Fruit fly (Drosophila melanogaster) whole organism, prepupa: ENCODE results near the gene Cyp4d21.

ENCODE experiments used
- Blimp-1 ChIP-seq: fragments of 200-800 bp; sonication (Bioruptor generic); optimal IDR thresholded peaks from 3 replicates; lab custom pipeline; 2017; ENCODE audit warnings: missing biosample characterization, missing genetic modification characterization, mild to moderate bottlenecking, moderate library complexity, missing genetic modification reagents
- CG10631 ChIP-seq: fragments of 200-800 bp; sonication (Bioruptor generic); optimal IDR thresholded peaks from 2 replicates; lab custom pipeline; 2016; ENCODE audit warnings: missing biosample characterization, missing genetic modification characterization
- CG11762 ChIP-seq: fragments of 200-800 bp; sonication (Bioruptor generic); optimal IDR thresholded peaks from 3 replicates; lab custom pipeline; 2016; ENCODE audit warnings: missing biosample characterization, missing genetic modification characterization; ENCODE audit not compliant: insufficient read depth
- CG11902 ChIP-seq: fragments of 200-800 bp; sonication (Bioruptor generic); optimal IDR thresholded peaks from 3 replicates; lab custom pipeline; 2016; ENCODE audit warnings: missing biosample characterization, missing genetic modification characterization
- CG1621 ChIP-seq: fragments of 200-800 bp; sonication (Bioruptor generic); optimal IDR thresholded peaks from 3 replicates; lab custom pipeline; 2018; ENCODE audit warnings: missing biosample characterization, mild to moderate bottlenecking, missing genetic modification characterization
- CG16779 ChIP-seq: fragments of 200-800 bp; sonication (Bioruptor generic); optimal IDR thresholded peaks from 3 replicates; lab custom pipeline; 2017; ENCODE audit warnings: missing biosample characterization, mild to moderate bottlenecking, missing genetic modification characterization
- CG3032 ChIP-seq: fragments of 200-800 bp; optimal IDR thresholded peaks from 2 replicates; lab custom pipeline; 2019; ENCODE audit warnings: missing biosample characterization, mild to moderate bottlenecking, missing genetic modification characterization, moderate library complexity
- CG32006 ChIP-seq: fragments of 200-800 bp; sonication (Bioruptor generic); optimal IDR thresholded peaks from 3 replicates; lab custom pipeline; 2017; ENCODE audit warnings: missing biosample characterization, mild to moderate bottlenecking, missing genetic modification characterization
- CG3919 ChIP-seq: fragments of 200-800 bp; sonication (Bioruptor generic); optimal IDR thresholded peaks from 3 replicates; lab custom pipeline; 2016; ENCODE audit warnings: missing biosample characterization, missing genetic modification characterization
- CG4318 ChIP-seq: fragments of 200-800 bp; sonication (Bioruptor generic); optimal IDR thresholded peaks from 3 replicates; lab custom pipeline; 2017; ENCODE audit warnings: missing biosample characterization, mild to moderate bottlenecking, missing genetic modification characterization
- CG6276 ChIP-seq: fragments of 200-800 bp; sonication (Bioruptor generic); optimal IDR thresholded peaks from 2 replicates; lab custom pipeline; 2017; ENCODE audit warnings: missing biosample characterization, mild to moderate bottlenecking, missing genetic modification characterization
- CG6792 ChIP-seq: fragments of 200-800 bp; sonication (Bioruptor generic); optimal IDR thresholded peaks from 3 replicates; lab custom pipeline; 2016; ENCODE audit warnings: missing biosample characterization, missing genetic modification characterization
- CG6808 ChIP-seq: fragments of 200-800 bp; sonication (Bioruptor generic); optimal IDR thresholded peaks from 3 replicates; lab custom pipeline; 2017; ENCODE audit warnings: missing biosample characterization, missing genetic modification characterization, mild to moderate bottlenecking, moderate library complexity, missing genetic modification reagents
- CG6854 ChIP-seq: fragments of 200-800 bp; sonication (Bioruptor generic); optimal IDR thresholded peaks from 2 replicates; lab custom pipeline; 2017; ENCODE audit warnings: missing biosample characterization, mild to moderate bottlenecking, missing genetic modification characterization
- CG8119 ChIP-seq: fragments of 200-800 bp; sonication (Bioruptor generic); IDR thresholded peaks from 3 replicates; pipeline ENCODE4 v1.3.6; 2022; ENCODE audit warnings: missing biosample characterization, missing genetic modification characterization
- CG8319 ChIP-seq: fragments of 200-800 bp; sonication (Bioruptor generic); optimal IDR thresholded peaks from 3 replicates; lab custom pipeline; 2016; ENCODE audit warnings: missing biosample characterization, missing genetic modification characterization
- CG8632 ChIP-seq: fragments of 200-800 bp; sonication (Bioruptor generic); optimal IDR thresholded peaks from 3 replicates; lab custom pipeline; 2016; ENCODE audit warnings: missing biosample characterization, missing genetic modification characterization
- CG9139 ChIP-seq: fragments of 200-800 bp; sonication (Bioruptor generic); optimal IDR thresholded peaks from 3 replicates; lab custom pipeline; 2017; ENCODE audit warnings: missing biosample characterization, mild to moderate bottlenecking, missing genetic modification characterization
- Eip78C ChIP-seq: fragments of 200-800 bp; sonication (Bioruptor generic); peaks from one replicate; lab custom pipeline; 2016; ENCODE audit warnings: missing biosample characterization, missing genetic modification characterization
- Eip93F ChIP-seq: fragments of 200-800 bp; sonication (Bioruptor generic); optimal IDR thresholded peaks from 2 replicates; lab custom pipeline; 2016; ENCODE audit warnings: missing biosample characterization, mild to moderate bottlenecking, missing genetic modification characterization
- Ets96B ChIP-seq: fragments of 200-800 bp; optimal IDR thresholded peaks from 2 replicates; lab custom pipeline; 2019; ENCODE audit warnings: missing biosample characterization, mild to moderate bottlenecking, missing genetic modification characterization, moderate library complexity
- Gug ChIP-seq: fragments of 200-800 bp; sonication (Bioruptor generic); IDR thresholded peaks from 2 replicates; pipeline ENCODE4 v1.3.6; 2022; ENCODE audit warnings: missing biosample characterization, missing genetic modification characterization
- Hr38 ChIP-seq: sonication (Bioruptor generic); optimal IDR thresholded peaks from 2 replicates; lab custom pipeline; 2016; ENCODE audit warnings: missing biosample characterization, missing genetic modification characterization
- Hr39 ChIP-seq: fragments of 200-800 bp; sonication (Bioruptor generic); optimal IDR thresholded peaks from 2 replicates; lab custom pipeline; 2016; ENCODE audit warnings: missing biosample characterization, missing genetic modification characterization
- Hr4 ChIP-seq: fragments of 200-800 bp; sonication (Bioruptor generic); optimal IDR thresholded peaks from 3 replicates; lab custom pipeline; 2016; ENCODE audit warnings: missing biosample characterization, missing genetic modification characterization
- Lpt ChIP-seq: fragments of 200-800 bp; sonication (Bioruptor generic); optimal IDR thresholded peaks from 3 replicates; lab custom pipeline; 2016; ENCODE audit warnings: missing biosample characterization, missing genetic modification characterization
- Met ChIP-seq: fragments of 200-800 bp; sonication (Bioruptor generic); optimal IDR thresholded peaks from 3 replicates; lab custom pipeline; 2016; ENCODE audit warnings: missing biosample characterization, missing genetic modification characterization
- OdsH ChIP-seq: fragments of 200-800 bp; sonication (Bioruptor generic); optimal IDR thresholded peaks from 3 replicates; lab custom pipeline; 2016; ENCODE audit warnings: missing biosample characterization, missing genetic modification characterization
- Sox102F ChIP-seq: fragments of 200-800 bp; sonication (Bioruptor generic); optimal IDR thresholded peaks from 2 replicates; lab custom pipeline; 2016; ENCODE audit warnings: missing biosample characterization, mild to moderate bottlenecking, missing genetic modification characterization
- Sox14 ChIP-seq: fragments of 200-800 bp; sonication (Bioruptor generic); optimal IDR thresholded peaks from 3 replicates; lab custom pipeline; 2016; ENCODE audit warnings: missing biosample characterization, missing genetic modification characterization
- Sox15 ChIP-seq: fragments of 200-800 bp; sonication (Bioruptor generic); optimal IDR thresholded peaks from 3 replicates; lab custom pipeline; 2016; ENCODE audit warnings: missing biosample characterization, missing genetic modification characterization
- acj6 ChIP-seq: fragments of 200-800 bp; sonication (Bioruptor generic); optimal IDR thresholded peaks from 3 replicates; lab custom pipeline; 2016; ENCODE audit warnings: missing biosample characterization, missing genetic modification characterization
- cyc ChIP-seq: fragments of 200-800 bp; sonication (Bioruptor generic); optimal IDR thresholded peaks from 3 replicates; lab custom pipeline; 2016; ENCODE audit warnings: missing biosample characterization, missing genetic modification characterization
- dac ChIP-seq: fragments of 200-800 bp; sonication (Bioruptor generic); optimal IDR thresholded peaks from 2 replicates; lab custom pipeline; 2017; ENCODE audit warnings: missing biosample characterization, mild to moderate bottlenecking, missing genetic modification characterization
- dsx ChIP-seq: fragments of 200-800 bp; optimal IDR thresholded peaks from 3 replicates; lab custom pipeline; 2019; ENCODE audit warnings: missing biosample characterization, mild to moderate bottlenecking, missing genetic modification characterization, moderate library complexity; ENCODE audit not compliant: poor library complexity, severe bottlenecking
- eg ChIP-seq: fragments of 200-800 bp; sonication (Bioruptor generic); IDR thresholded peaks from 3 replicates; pipeline ENCODE4 v1.3.6; 2022; ENCODE audit warnings: missing biosample characterization, missing genetic modification characterization
- fd59A ChIP-seq: fragments of 200-800 bp; sonication (Bioruptor generic); optimal IDR thresholded peaks from 2 replicates; lab custom pipeline; 2017; ENCODE audit warnings: missing biosample characterization, mild to moderate bottlenecking, missing genetic modification characterization, missing genetic modification reagents
- fd85E ChIP-seq: fragments of 200-800 bp; sonication (Bioruptor generic); optimal IDR thresholded peaks from 3 replicates; lab custom pipeline; 2016; ENCODE audit warnings: missing biosample characterization, missing genetic modification characterization
- fkh ChIP-seq: fragments of 200-800 bp; sonication (Bioruptor generic); optimal IDR thresholded peaks from 3 replicates; lab custom pipeline; 2017; ENCODE audit warnings: missing biosample characterization, mild to moderate bottlenecking, missing genetic modification characterization, moderate library complexity
- lz ChIP-seq: fragments of 200-800 bp; sonication (Bioruptor generic); optimal IDR thresholded peaks from 3 replicates; lab custom pipeline; 2016; ENCODE audit warnings: missing biosample characterization, missing genetic modification characterization
- net ChIP-seq: fragments of 200-800 bp; sonication (Bioruptor generic); optimal IDR thresholded peaks from 3 replicates; lab custom pipeline; 2016; ENCODE audit warnings: missing biosample characterization, missing genetic modification characterization
- pdm3 ChIP-seq: fragments of 200-800 bp; sonication (Bioruptor generic); optimal IDR thresholded peaks from 3 replicates; lab custom pipeline; 2016; ENCODE audit warnings: missing biosample characterization, missing genetic modification characterization
- salr ChIP-seq, 2 experiments: fragments of 200-800 bp; sonication (Bioruptor generic); optimal IDR thresholded peaks; 3 replicates each; lab custom pipeline; 2016 to 2018; ENCODE audit warnings: missing biosample characterization in 2 of 2, missing genetic modification characterization in 2 of 2, mild to moderate bottlenecking in 1 of 2
- spab ChIP-seq: fragments of 200-800 bp; sonication (Bioruptor generic); optimal IDR thresholded peaks from 2 replicates; lab custom pipeline; 2017; ENCODE audit warnings: missing biosample characterization, mild to moderate bottlenecking, missing genetic modification characterization, missing genetic modification reagents
- ss ChIP-seq, 2 experiments: fragments of 200-800 bp; sonication (Bioruptor generic); optimal IDR thresholded peaks; 2 replicates in 1 of 2; 3 replicates in 1 of 2; lab custom pipeline; 2017 to 2018; ENCODE audit warnings: mild to moderate bottlenecking in 2 of 2, missing biosample characterization in 2 of 2, missing genetic modification characterization in 2 of 2, moderate library complexity in 1 of 2
- svp ChIP-seq: fragments of 200-800 bp; sonication (Bioruptor generic); peaks from one replicate; lab custom pipeline; 2016; ENCODE audit warnings: missing biosample characterization, missing genetic modification characterization
- topi ChIP-seq: fragments of 200-800 bp; sonication (Bioruptor generic); optimal IDR thresholded peaks from 3 replicates; lab custom pipeline; 2016; ENCODE audit warnings: missing biosample characterization, missing genetic modification characterization
- vri ChIP-seq: fragments of 200-800 bp; sonication (Bioruptor generic); optimal IDR thresholded peaks from 3 replicates; lab custom pipeline; 2016; ENCODE audit warnings: missing biosample characterization, mild to moderate bottlenecking, missing genetic modification characterization

The Cyp4d21 gene

DNA sequence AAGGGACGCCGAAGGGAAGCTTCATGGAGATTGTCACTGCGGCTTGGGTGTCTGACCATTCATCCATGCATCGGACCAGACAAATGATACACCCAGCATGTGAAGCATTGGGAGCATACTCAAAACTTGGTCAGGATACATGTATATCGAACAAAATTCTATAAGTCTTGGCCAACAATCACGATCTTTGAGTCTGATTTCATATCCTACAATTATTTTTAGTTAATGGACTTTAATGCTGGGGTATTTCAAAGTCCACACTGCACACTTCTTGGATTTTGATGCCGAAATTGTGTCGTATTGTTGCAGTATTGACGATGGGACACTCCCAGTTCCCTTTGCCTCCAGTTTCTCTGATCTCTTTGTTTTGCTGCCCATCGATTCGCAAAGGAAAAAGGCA is 13.8 kb downstream of the Cyp4d21 start (continued):
- peak; percentile 24 for TF ChIP-seq Blimp-1 (GFP tag; lab: Kevin White, UChicago)
- peak; percentile 74 for TF ChIP-seq Hr39 (GFP tag; lab: Kevin White, UChicago)
- TF ChIP-seq net (GFP tag; lab: Kevin White, UChicago) = peak; percentile 16
- no peak for TF ChIP-seq CG16779 (tag; lab: Kevin White, UChicago)
- TF ChIP-seq lz (GFP tag; lab: Kevin White, UChicago) = peak; percentile 54
- peak; percentile 43 for TF ChIP-seq OdsH
- no peak for TF ChIP-seq Ets96B (tag; lab: Kevin White, UChicago)
- TF ChIP-seq CG3919 (GFP tag; lab: Kevin White, UChicago) = peak; percentile 70
- peak; percentile 89 for TF ChIP-seq svp (GFP tag; lab: Kevin White, UChicago)
- TF ChIP-seq CG10631 (GFP tag; lab: Kevin White, UChicago) = peak; percentile 3
- peak; percentile 61 for TF ChIP-seq Sox15 (GFP tag; lab: Kevin White, UChicago)
- TF ChIP-seq spab (GFP tag; lab: Kevin White, UChicago) = no peak
- TF ChIP-seq CG6808 (GFP tag; lab: Kevin White, UChicago) = no peak
- TF ChIP-seq cyc = peak; percentile 70
- no peak for TF ChIP-seq fd59A (GFP tag; lab: Kevin White, UChicago)
- TF ChIP-seq Met (GFP tag; lab: Kevin White, UChicago) = peak; percentile 77
- TF ChIP-seq CG32006 (GFP tag; lab: Kevin White, UChicago) = no peak
- TF ChIP-seq dsx (GFP tag; lab: Kevin White, UChicago) = peak; percentile 1
- no peak for TF ChIP-seq CG9139 (GFP tag; lab: Kevin White, UChicago)
- no peak for TF ChIP-seq CG6276 (GFP tag; lab: Kevin White, UChicago)
- peak; percentile 41 for TF ChIP-seq Sox14
- peak; percentile 72 for TF ChIP-seq topi (GFP tag; lab: Kevin White, UChicago)
- peak; percentile 53 for TF ChIP-seq pdm3 (GFP tag; lab: Kevin White, UChicago)
- TF ChIP-seq eg (GFP tag; lab: Robert Waterston, UW) = no peak
- TF ChIP-seq fkh = no peak
- no peak for TF ChIP-seq Hr4
- TF ChIP-seq CG4318 (GFP tag; lab: Kevin White, UChicago) = no peak
- no peak for TF ChIP-seq CG11762
- peak; percentile 74 for TF ChIP-seq CG11902 (GFP tag; lab: Kevin White, UChicago)
- TF ChIP-seq Eip93F (GFP tag; lab: Kevin White, UChicago) = peak; percentile 14
- TF ChIP-seq CG6854 = no peak
- TF ChIP-seq Hr38 (GFP tag; lab: Kevin White, UChicago) = no peak
- TF ChIP-seq acj6 (GFP tag; lab: Kevin White, UChicago) = peak; percentile 58
- TF ChIP-seq CG8319 (GFP tag; lab: Kevin White, UChicago) = peak; percentile 15
- TF ChIP-seq vri = peak; percentile 30
- no peak for TF ChIP-seq dac (GFP tag; lab: Kevin White, UChicago)
- TF ChIP-seq CG1621 (tag; lab: Kevin White, UChicago) = no peak

- no peak for TF ChIP-seq salr (GFP tag; optimal IDR thresholded peaks at IDR 0.05; lab: Kevin White, UChicago)
- no peak for TF ChIP-seq CG6808 (GFP tag; lab: Kevin White, UChicago)
- peak; percentile 30; the same call in 1 of the 3 replicates for TF ChIP-seq eg (GFP tag; lab: Robert Waterston, UW)
- TF ChIP-seq fd85E (GFP tag; lab: Kevin White, UChicago) = no peak
- TF ChIP-seq Gug = no peak
- peak; percentile 51; the same call in 1 of the 3 replicates for TF ChIP-seq CG8119 (GFP tag; lab: Robert Waterston, UW)
- TF ChIP-seq acj6 (GFP tag; lab: Kevin White, UChicago) = no peak
- peak; percentile 7 for TF ChIP-seq Lpt (GFP tag; lab: Kevin White, UChicago)
- TF ChIP-seq CG3032 (tag; lab: Kevin White, UChicago) = no peak
- no peak for TF ChIP-seq pdm3 (GFP tag; lab: Kevin White, UChicago)
- TF ChIP-seq CG6792 = no peak
- no peak for TF ChIP-seq dac (GFP tag; lab: Kevin White, UChicago)
- no peak for TF ChIP-seq spab (GFP tag; lab: Kevin White, UChicago)
- TF ChIP-seq CG32006 (GFP tag; lab: Kevin White, UChicago) = peak; percentile 35
- no peak for TF ChIP-seq CG8632 (GFP tag; lab: Kevin White, UChicago)
- TF ChIP-seq Sox15 (GFP tag; lab: Kevin White, UChicago) = no peak
- TF ChIP-seq CG4318 (GFP tag; lab: Kevin White, UChicago) = no peak
- TF ChIP-seq ss (GFP tag; optimal IDR thresholded peaks at IDR 0.05; lab: Kevin White, UChicago) = no peak
- TF ChIP-seq CG10631 (GFP tag; lab: Kevin White, UChicago) = no peak
- TF ChIP-seq CG6276 (GFP tag; lab: Kevin White, UChicago) = peak; percentile 14
- no peak for TF ChIP-seq vri
- peak; percentile 34 for TF ChIP-seq Eip78C (GFP tag; lab: Kevin White, UChicago)
- no peak for TF ChIP-seq Sox102F (GFP tag; lab: Kevin White, UChicago)
- TF ChIP-seq dsx (GFP tag; lab: Kevin White, UChicago) = no peak
- TF ChIP-seq Hr4 = peak; percentile 11
These were observed 16.3 kb downstream of the Cyp4d21 start for dm6 chr2L:7621706-7622105.
